Worm (Caenorhabditis elegans) whole organism, early embryonic: ENCODE results near the gene F31F7.2.

Source experiments
- B0310.2 ChIP-seq: sonication (generic microtip); optimal IDR thresholded peaks from 2 replicates; lab custom pipeline; 2016; ENCODE audit warnings: mild to moderate bottlenecking, missing genetic modification characterization, missing compliant biosample characterization
- F13C5.2 ChIP-seq: sonication (generic microtip); optimal IDR thresholded peaks from 2 replicates; lab custom pipeline; 2017; ENCODE audit warnings: mild to moderate bottlenecking, missing genetic modification characterization, inconsistent platforms, missing compliant biosample characterization
- aly-1 ChIP-seq: sonication (generic microtip); optimal IDR thresholded peaks from 2 replicates; lab custom pipeline; 2016; ENCODE audit warnings: missing genetic modification characterization, missing compliant biosample characterization
- ama-1 ChIP-seq: fragments of 150-350 bp; optimal IDR thresholded peaks from 2 replicates; lab custom pipeline; 2014
- ceh-13 ChIP-seq: fragments of 200-800 bp; sonication (Bioruptor generic); optimal IDR thresholded peaks from 2 replicates; lab custom pipeline; 2018; ENCODE audit warnings: mild to moderate bottlenecking, missing genetic modification characterization, missing compliant biosample characterization
- ceh-36 ChIP-seq: sonication (generic microtip); optimal IDR thresholded peaks from 2 replicates; lab custom pipeline; 2016; ENCODE audit warnings: missing genetic modification characterization, inconsistent platforms, missing compliant biosample characterization
- ets-7 ChIP-seq: sonication (generic microtip); optimal IDR thresholded peaks from 2 replicates; lab custom pipeline; 2016; ENCODE audit warnings: missing genotype, missing genetic modification characterization, missing compliant biosample characterization
- flt-1 ChIP-seq: fragments of 200-800 bp; sonication (Bioruptor generic); IDR thresholded peaks from 2 replicates; pipeline ENCODE4 v1.3.6; 2022; ENCODE audit warnings: missing genetic modification characterization, missing compliant biosample characterization
- hmbx-1 ChIP-seq: sonication (generic microtip); optimal IDR thresholded peaks from 2 replicates; lab custom pipeline; 2016; ENCODE audit warnings: mild to moderate bottlenecking, missing genetic modification characterization, missing compliant biosample characterization
- hmg-4 ChIP-seq: fragments of 200-800 bp; sonication (Bioruptor generic); optimal IDR thresholded peaks from 2 replicates; lab custom pipeline; 2018; ENCODE audit warnings: mild to moderate bottlenecking, missing genetic modification characterization, missing compliant biosample characterization
- hnd-1 ChIP-seq: sonication (generic microtip); optimal IDR thresholded peaks from 2 replicates; lab custom pipeline; 2016; ENCODE audit warnings: missing genetic modification characterization, missing compliant biosample characterization
- pes-1 ChIP-seq: fragments of 200-800 bp; sonication (Bioruptor generic); IDR thresholded peaks from 2 replicates; pipeline ENCODE4 v1.3.6; 2022; ENCODE audit warnings: missing genetic modification reagents, missing genetic modification characterization, missing compliant biosample characterization
- scrt-1 ChIP-seq: fragments of 200-800 bp; sonication (Bioruptor generic); IDR thresholded peaks from 2 replicates; pipeline ENCODE4 v1.3.6; 2022; ENCODE audit warnings: missing genetic modification characterization, missing compliant biosample characterization
- sea-1 ChIP-seq: fragments of 200-800 bp; sonication (Bioruptor generic); conservative IDR thresholded peaks from 2 replicates; pipeline ENCODE4 v1.3.6; 2022; ENCODE audit warnings: missing genetic modification characterization, missing compliant biosample characterization
- tbx-11 ChIP-seq: fragments of 200-800 bp; sonication (Bioruptor generic); IDR thresholded peaks from 2 replicates; pipeline ENCODE4 v1.3.6; 2022; ENCODE audit warnings: missing genetic modification characterization, missing compliant biosample characterization
- tbx-37 ChIP-seq: fragments of 200-800 bp; sonication (Bioruptor generic); conservative IDR thresholded peaks from 2 replicates; pipeline ENCODE4 v1.3.6; 2022; ENCODE audit warnings: missing genetic modification reagents, missing genetic modification characterization, missing compliant biosample characterization
- tra-4 ChIP-seq: sonication (generic microtip); optimal IDR thresholded peaks from 2 replicates; lab custom pipeline; 2017; ENCODE audit warnings: missing genetic modification characterization, missing compliant biosample characterization

F31F7.2 gene

ce11 chrV:6270552-6270951, at the start of gene F31F7.2:
Gene F31F7.2, plus strand, starts transcription at chrV:6270852.
- TF ChIP-seq tbx-11 (GFP tag; lab: Robert Waterston, UW) (no peak), ceh-13 (GFP tag; lab: Kevin White, UChicago) (no peak), B0310.2 (no peak), aly-1 (tag; lab: Kevin White, UChicago) (no peak), sea-1 (GFP tag; lab: Robert Waterston, UW) (no peak), F13C5.2 (no peak), ama-1 (no peak), hnd-1 (no peak), hmg-4 (no peak), scrt-1 (GFP tag; lab: Robert Waterston, UW) (no peak), ets-7 (no peak), flt-1 (no peak), tbx-37 (GFP tag; lab: Robert Waterston, UW) (no peak), pes-1 (GFP tag; lab: Robert Waterston, UW) (no peak), hmbx-1 (no peak)

DNA sequence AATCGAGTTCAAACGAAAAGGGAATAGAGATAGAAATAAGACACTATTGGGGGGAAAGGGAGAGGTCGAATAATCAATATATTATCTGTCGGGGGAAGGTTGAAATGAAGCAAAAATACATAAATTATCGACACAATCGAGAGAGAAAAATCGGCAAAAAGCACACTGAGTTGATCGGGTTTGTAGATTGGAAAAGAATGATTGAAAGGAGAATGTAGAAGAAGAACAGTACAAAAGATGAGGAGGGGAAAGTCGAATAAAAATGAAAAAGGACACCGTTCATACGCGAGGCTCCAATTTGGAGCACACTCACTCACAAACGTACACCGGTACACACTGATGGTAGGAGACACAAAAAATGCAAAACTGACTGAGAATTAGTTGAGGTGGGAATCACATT, 49.4 kb upstream of the F31F7.2 start:
- no peak for TF ChIP-seq hnd-1
- no peak for TF ChIP-seq tbx-37 (GFP tag; lab: Robert Waterston, UW)
- TF ChIP-seq tra-4 (tag; lab: Kevin White, UChicago) = no peak
- no peak for TF ChIP-seq flt-1
- TF ChIP-seq aly-1 (tag; lab: Kevin White, UChicago) = no peak
- TF ChIP-seq hmbx-1 = no peak
- no peak for TF ChIP-seq ceh-13 (GFP tag; lab: Kevin White, UChicago)
- TF ChIP-seq ets-7 = no peak
- no peak for TF ChIP-seq tbx-11 (GFP tag; lab: Robert Waterston, UW)
- no peak for TF ChIP-seq hmg-4
- no peak for TF ChIP-seq B0310.2
- TF ChIP-seq ama-1 = no peak
- TF ChIP-seq F13C5.2 = no peak
- no peak for TF ChIP-seq sea-1 (GFP tag; lab: Robert Waterston, UW)

ce11 chrV:6222171-6222733, 48.4 kb upstream of the F31F7.2 start:
- TF ChIP-seq hmbx-1 = no peak
- TF ChIP-seq scrt-1 (GFP tag; lab: Robert Waterston, UW) = 0 out of 2 replicates have a peak, but pooled peaks have one; percentile 32
- TF ChIP-seq tra-4 (tag; lab: Kevin White, UChicago) = peak; percentile 27

ce11 chrV:6222779-6223276, 47.8 kb upstream of the F31F7.2 start:
- no peak for TF ChIP-seq flt-1
- TF ChIP-seq hmbx-1 = no peak
- no peak for TF ChIP-seq ets-7
- TF ChIP-seq tbx-11 (GFP tag; lab: Robert Waterston, UW) = no peak
- TF ChIP-seq scrt-1 (GFP tag; lab: Robert Waterston, UW) = no peak
- no peak for TF ChIP-seq tbx-37 (GFP tag; lab: Robert Waterston, UW)
- TF ChIP-seq aly-1 (tag; lab: Kevin White, UChicago) = no peak
- TF ChIP-seq tra-4 (tag; lab: Kevin White, UChicago) = no peak
- TF ChIP-seq ama-1 = no peak
- TF ChIP-seq ceh-13 (GFP tag; lab: Kevin White, UChicago) = no peak

DNA sequence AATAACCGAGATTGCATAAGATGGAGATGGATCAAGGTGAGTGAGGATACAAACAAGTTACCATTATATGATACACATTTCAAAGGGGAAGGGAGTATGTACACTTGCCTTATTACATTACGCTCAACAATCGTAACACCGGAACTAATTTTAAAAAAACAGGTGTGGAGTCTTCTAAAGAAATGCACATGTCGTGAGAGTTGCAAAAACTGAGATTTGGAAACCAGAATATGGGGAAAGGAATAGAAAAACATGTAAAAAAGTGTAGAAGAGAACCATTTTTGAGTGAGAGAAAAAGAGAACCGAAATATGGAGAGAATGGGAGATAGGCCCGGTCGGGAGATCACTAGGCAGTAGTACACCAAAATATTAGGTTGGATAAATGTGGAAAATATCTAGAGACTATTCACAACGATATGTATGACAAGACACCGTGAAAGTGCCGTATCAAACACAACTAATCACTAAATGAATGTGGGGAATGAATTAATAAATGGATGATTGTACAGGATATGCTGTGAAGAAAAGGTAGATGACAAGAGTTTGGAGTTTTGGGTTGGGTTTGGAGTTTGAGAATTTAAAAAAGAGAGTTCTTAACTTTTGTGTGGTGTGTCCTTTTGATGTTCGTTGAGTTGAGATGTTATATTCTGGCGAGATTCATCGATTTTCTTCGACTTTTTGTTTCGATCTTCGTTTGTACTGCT, 47.2 kb upstream of the F31F7.2 start:
- TF ChIP-seq hmg-4 = no peak
- peak; percentile 48; the same call in 1 of the 2 replicates for TF ChIP-seq pes-1 (GFP tag; lab: Robert Waterston, UW)
- no peak for TF ChIP-seq ceh-13 (GFP tag; lab: Kevin White, UChicago)
- TF ChIP-seq ets-7 = peak; percentile 23

DNA sequence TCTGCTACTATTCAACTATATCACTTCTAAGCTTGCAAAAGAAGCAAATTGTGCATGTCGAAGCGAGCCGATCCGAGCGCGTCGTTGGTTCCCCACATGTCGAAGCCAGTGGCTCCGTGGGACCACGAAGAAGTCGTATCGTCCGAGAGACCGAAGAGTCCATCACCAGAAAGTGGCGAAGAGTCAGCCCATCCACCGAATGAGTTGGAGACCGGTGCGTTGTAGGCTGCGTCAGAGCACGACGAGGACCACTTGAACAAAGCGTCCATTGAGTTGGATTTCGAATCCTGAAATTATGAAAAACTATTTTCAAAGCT, 46.7 kb upstream of the F31F7.2 start:
- TF ChIP-seq ceh-36 (tag; lab: Kevin White, UChicago) = no peak
- TF ChIP-seq ama-1 = peak; percentile 1
- TF ChIP-seq flt-1 = no peak
- TF ChIP-seq hmbx-1 = no peak
- no peak for TF ChIP-seq hmg-4
- no peak for TF ChIP-seq tbx-11 (GFP tag; lab: Robert Waterston, UW)
- no peak for TF ChIP-seq sea-1 (GFP tag; lab: Robert Waterston, UW)
- no peak for TF ChIP-seq tbx-37 (GFP tag; lab: Robert Waterston, UW)

DNA sequence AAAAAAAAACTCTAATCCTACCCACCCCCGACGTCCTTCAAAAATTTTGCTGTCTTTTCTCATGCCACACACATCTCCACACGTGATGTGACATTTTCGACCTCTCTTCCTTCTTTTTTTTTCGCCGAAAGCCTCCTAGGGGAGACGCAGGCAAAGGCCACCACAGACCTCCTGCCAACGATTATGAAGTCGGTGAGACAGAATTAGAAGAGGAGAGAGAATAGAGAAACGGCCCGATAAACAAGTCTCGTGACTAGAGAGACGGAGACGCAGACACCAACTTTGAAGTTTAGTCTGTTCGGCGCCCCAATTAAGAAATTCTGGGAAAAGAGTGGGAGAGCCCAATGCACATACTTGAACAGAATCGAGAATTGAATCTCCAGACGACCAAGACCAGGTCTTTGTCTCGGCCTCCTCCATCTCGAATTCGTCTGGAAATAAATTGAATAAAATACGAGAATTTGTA, 46.1 kb upstream of the F31F7.2 start:
- TF ChIP-seq tra-4 (tag; lab: Kevin White, UChicago) (no peak), tbx-11 (GFP tag; lab: Robert Waterston, UW) (no peak), hnd-1 (no peak), B0310.2 (no peak), pes-1 (GFP tag; lab: Robert Waterston, UW) (0 out of 2 replicates have a peak, but pooled peaks have one; percentile 49), tbx-37 (GFP tag; lab: Robert Waterston, UW) (no peak), sea-1 (GFP tag; lab: Robert Waterston, UW) (peak; percentile 46; the same call in 1 of the 2 replicates), ama-1 (no peak), flt-1 (no peak), hmg-4 (peak; percentile 38), aly-1 (tag; lab: Kevin White, UChicago) (peak; percentile 27), hmbx-1 (no peak), F13C5.2 (peak; percentile 40), ceh-13 (GFP tag; lab: Kevin White, UChicago) (no peak), ceh-36 (tag; lab: Kevin White, UChicago) (no peak), ets-7 (no peak), scrt-1 (GFP tag; lab: Robert Waterston, UW) (no peak)
